Fruit fly (Drosophila melanogaster): Measurements from ENCODE around the gene Gr10b.

The Gr10b gene

dm6 chrX:11423277-11423717 is 10.3 kb upstream of the Gr10b start (continued):
- TF ChIP-seq gfzf (GFP tag; optimal IDR thresholded peaks at IDR 0.05) = no peak
- peak; percentile 74 for TF ChIP-seq CG17829 (tag; optimal IDR thresholded peaks at IDR 0.05)
- no peak for TF ChIP-seq bigmax (GFP tag; optimal IDR thresholded peaks at IDR 0.05)
- TF ChIP-seq ci (GFP tag; IDR thresholded peaks at IDR 0.05) = peak; percentile 93
- TF ChIP-seq CG10543 (GFP tag; optimal IDR thresholded peaks at IDR 0.05) = peak; percentile 76
- TF ChIP-seq dan (GFP tag; IDR thresholded peaks at IDR 0.05) = no peak
- TF ChIP-seq MBD-R2 (GFP tag; IDR thresholded peaks at IDR 0.05) = peak; percentile 77
- no peak for TF ChIP-seq pfk (GFP tag; optimal IDR thresholded peaks at IDR 0.05)
- peak; percentile 88 for TF ChIP-seq Hand (GFP tag; optimal IDR thresholded peaks at IDR 0.05)
- TF ChIP-seq aop (GFP tag; IDR thresholded peaks at IDR 0.05) = peak; percentile 85
- peak in 1 of 2 experiments; percentile 79 for TF ChIP-seq bsh (GFP tag; optimal IDR thresholded peaks at IDR 0.05)
- TF ChIP-seq Usf (GFP tag; optimal IDR thresholded peaks at IDR 0.05) = peak; percentile 46
- TF ChIP-seq Stat92E (GFP tag; optimal IDR thresholded peaks at IDR 0.05) = no peak
- peak in 1 of 2 experiments; percentile 97 for TF ChIP-seq Eip74EF (GFP tag; optimal IDR thresholded peaks at IDR 0.05)
- TF ChIP-seq Nf-YC (tag; optimal IDR thresholded peaks at IDR 0.05) = peak; percentile 70
- peak; percentile 70 for TF ChIP-seq sens-2 (GFP tag; IDR thresholded peaks at IDR 0.05)
- TF ChIP-seq CG4424 (GFP tag; optimal IDR thresholded peaks at IDR 0.05) = peak; percentile 90
- no peak for TF ChIP-seq tll (GFP tag; optimal IDR thresholded peaks at IDR 0.05)
- peak; percentile 74 for TF ChIP-seq Atf3 (GFP tag; optimal IDR thresholded peaks at IDR 0.05)
- peak; percentile 82 for TF ChIP-seq Optix (GFP tag; IDR thresholded peaks at IDR 0.05)
- TF ChIP-seq Fer3 (tag; optimal IDR thresholded peaks at IDR 0.05) = peak; percentile 91
- TF ChIP-seq Sry-β (GFP tag; optimal IDR thresholded peaks at IDR 0.05) = no peak
- no peak for TF ChIP-seq Dref (GFP tag; IDR thresholded peaks at IDR 0.05)
- peak; percentile 91 for TF ChIP-seq CG3847 (GFP tag; IDR thresholded peaks at IDR 0.05)
- peak; percentile 85 for TF ChIP-seq CG9817 (tag; optimal IDR thresholded peaks at IDR 0.05)
- peak; percentile 92 to 93 for TF ChIP-seq dpn (GFP tag; optimal IDR thresholded peaks at IDR 0.05)
- peak; percentile 89 for TF ChIP-seq CG32767 (GFP tag; IDR thresholded peaks at IDR 0.05)
- peak; percentile 70 for TF ChIP-seq onecut (GFP tag; IDR thresholded peaks at IDR 0.05)
- peak; percentile 67 for TF ChIP-seq CG10321 (GFP tag; IDR thresholded peaks at IDR 0.05)
- TF ChIP-seq gce (GFP tag; IDR thresholded peaks at IDR 0.05) = peak; percentile 75; the same call in 1 of the 3 replicates
- TF ChIP-seq vvl (GFP tag; IDR thresholded peaks at IDR 0.05) = peak; percentile 92
- TF ChIP-seq pb (GFP tag; optimal IDR thresholded peaks at IDR 0.05) = peak; percentile 90
- peak; percentile 7 for TF ChIP-seq TFAM (GFP tag; optimal IDR thresholded peaks at IDR 0.05)
- peak; percentile 89 for TF ChIP-seq E2f1 (GFP tag; IDR thresholded peaks at IDR 0.05)
- TF ChIP-seq CG11093 (GFP tag; IDR thresholded peaks at IDR 0.05) = peak; percentile 78
- TF ChIP-seq fd3F (GFP tag; optimal IDR thresholded peaks at IDR 0.05) = peak; percentile 90
- peak; percentile 85 for TF ChIP-seq odd (GFP tag; optimal IDR thresholded peaks at IDR 0.05)
- peak; percentile 98 for TF ChIP-seq crol (GFP tag; IDR thresholded peaks at IDR 0.05)
- peak; percentile 90 for TF ChIP-seq CG30403 (GFP tag; optimal IDR thresholded peaks at IDR 0.05)
- peak; percentile 63 for TF ChIP-seq sug (tag; optimal IDR thresholded peaks at IDR 0.05)
- peak; percentile 92 for TF ChIP-seq CG1647 (GFP tag; optimal IDR thresholded peaks at IDR 0.05)
- peak; percentile 95 for TF ChIP-seq CG2120 (GFP tag; optimal IDR thresholded peaks at IDR 0.05)
- TF ChIP-seq CG4328 (GFP tag; optimal IDR thresholded peaks at IDR 0.05) = peak; percentile 65
- peak; percentile 83 for TF ChIP-seq CG8089 (GFP tag; optimal IDR thresholded peaks at IDR 0.05)
- TF ChIP-seq CG4730 (GFP tag; IDR thresholded peaks at IDR 0.05) = peak; percentile 80
- peak; percentile 90 for TF ChIP-seq CoRest (tag; optimal IDR thresholded peaks at IDR 0.05)
- peak; percentile 75 for TF ChIP-seq Blimp-1 (GFP tag; optimal IDR thresholded peaks at IDR 0.05)
- TF ChIP-seq Hmx (GFP tag; optimal IDR thresholded peaks at IDR 0.05) = peak; percentile 18
- peak; percentile 73 for TF ChIP-seq Fer2 (tag; optimal IDR thresholded peaks at IDR 0.05)
- TF ChIP-seq CG34422 (GFP tag; IDR thresholded peaks at IDR 0.05) = peak; percentile 89
